Worm (Caenorhabditis elegans) whole organism, L3 larva: ENCODE data around the gene F14H12.17.
"Not testable (repeated sequence)": the region's sequence is repeated elsewhere in the genome, so short reads cannot be mapped to it uniquely, and the experiment has no call there.

Source experiments
- egl-27 ChIP-seq: sonication (generic microtip); optimal IDR thresholded peaks from 4 replicates; lab custom pipeline; 2017; ENCODE audit warnings: missing biosample characterization, missing genetic modification reagents, missing genetic modification characterization
- fkh-10 ChIP-seq: sonication (generic microtip); optimal IDR thresholded peaks from 2 replicates; lab custom pipeline; 2017; ENCODE audit warnings: missing biosample characterization, missing genetic modification reagents, missing genetic modification characterization
- fos-1 ChIP-seq: fragments of 150-350 bp; optimal IDR thresholded peaks from 2 replicates; lab custom pipeline; 2014; ENCODE audit warnings: missing biosample characterization, missing genetic modification characterization
- lin-15B ChIP-seq: fragments of 150-350 bp; optimal IDR thresholded peaks from 2 replicates; lab custom pipeline; 2014; ENCODE audit warnings: missing biosample characterization, missing genetic modification characterization
- nfya-1 ChIP-seq: sonication (generic microtip); optimal IDR thresholded peaks from 2 replicates; lab custom pipeline; 2017; ENCODE audit warnings: missing genetic modification characterization, mild to moderate bottlenecking, missing compliant biosample characterization, antibody characterized with exemption, moderate library complexity; ENCODE audit not compliant: insufficient read depth
- nhr-12 ChIP-seq: fragments of 150-350 bp; optimal IDR thresholded peaks from 2 replicates; lab custom pipeline; 2014; ENCODE audit warnings: missing biosample characterization, missing genetic modification characterization
- nhr-23 ChIP-seq: fragments of 150-350 bp; optimal IDR thresholded peaks from 2 replicates; lab custom pipeline; 2014; ENCODE audit warnings: missing biosample characterization, missing genetic modification reagents, missing genetic modification characterization
- nhr-237 ChIP-seq: fragments of 150-350 bp; optimal IDR thresholded peaks from 2 replicates; lab custom pipeline; 2014; ENCODE audit warnings: missing biosample characterization, missing genetic modification characterization
- nhr-76 ChIP-seq: fragments of 150-350 bp; sonication (generic microtip); optimal IDR thresholded peaks from 5 replicates; lab custom pipeline; 2014; ENCODE audit warnings: missing biosample characterization, missing genetic modification characterization
- skn-1 ChIP-seq: fragments of 150-350 bp; optimal IDR thresholded peaks from 2 replicates; lab custom pipeline; 2014; ENCODE audit warnings: missing biosample characterization, missing genetic modification characterization
- unc-62 ChIP-seq: fragments of 150-350 bp; sonication (generic microtip); optimal IDR thresholded peaks from 4 replicates; lab custom pipeline; 2014; ENCODE audit warnings: missing biosample characterization, missing genetic modification reagents, missing genetic modification characterization
- zag-1 ChIP-seq: fragments of 150-350 bp; optimal IDR thresholded peaks from 2 replicates; lab custom pipeline; 2014; ENCODE audit warnings: missing biosample characterization, missing genetic modification characterization

- TF ChIP-seq skn-1; nhr-237 (tag; lab: Kevin White, UChicago); fkh-10; unc-62 (GFP tag; lab: Kevin White, UChicago); egl-27 (tag; lab: Kevin White, UChicago); fos-1 (tag; lab: Kevin White, UChicago); lin-15B; nhr-76 (tag; lab: Kevin White, UChicago); zag-1 (tag; lab: Kevin White, UChicago); nfya-1 (tag; lab: Kevin White, UChicago); nhr-12 (tag; lab: Kevin White, UChicago); nhr-23 (tag; lab: Kevin White, UChicago): not testable (repeated sequence)
These were observed 30.8 kb downstream of the F14H12.17 start, which contains the start of gene C24A8.6 for ce11 chrX:4332305-4332704.
